Worm (Caenorhabditis elegans): Measurements from ENCODE around the gene nhr-66.

The nhr-66 gene

ce11 chrIV:8255221-8255620 lies 18.8 kb upstream of the nhr-66 start:
- peak; percentile 33 for TF ChIP-seq elt-2 (tag; optimal IDR thresholded peaks at IDR 0.05)
- TF ChIP-seq nhr-47 (tag; optimal IDR thresholded peaks at IDR 0.05), result no peak

DNA sequence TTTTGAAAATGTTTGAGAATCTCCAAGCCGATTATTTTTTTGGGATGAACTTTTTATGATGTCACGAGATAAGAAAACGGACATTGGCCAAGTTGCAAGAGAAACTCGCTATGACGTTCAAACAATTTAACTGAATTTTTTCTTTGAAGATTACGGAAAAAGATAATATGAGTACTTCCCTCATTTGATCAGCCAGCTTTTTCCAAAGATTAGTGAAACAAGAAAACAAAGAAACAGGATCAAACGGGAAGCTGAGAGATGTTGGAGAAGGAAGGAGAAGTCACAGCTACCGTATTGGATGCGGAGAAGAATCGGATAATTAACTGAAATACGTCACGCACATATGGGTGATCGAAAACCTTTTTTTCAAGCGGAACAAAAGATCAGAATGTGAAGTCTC lies 17.8 kb upstream of the nhr-66 start:
- TF ChIP-seq lin-13 (GFP tag; optimal IDR thresholded peaks at IDR 0.05) (no peak), lin-15B (tag; optimal IDR thresholded peaks at IDR 0.05) (no peak), aly-2 (tag; optimal IDR thresholded peaks at IDR 0.05) (no peak), hpl-2 (GFP tag; optimal IDR thresholded peaks at IDR 0.05) (no peak), fkh-10 (GFP tag; optimal IDR thresholded peaks at IDR 0.05) (no peak), C34B4.2 (tag; optimal IDR thresholded peaks at IDR 0.05) (no peak), fos-1 (tag; optimal IDR thresholded peaks at IDR 0.05) (no peak), mdl-1 (tag; optimal IDR thresholded peaks at IDR 0.05) (no peak), lin-14 (GFP tag; optimal IDR thresholded peaks at IDR 0.05) (no peak), xbp-1 (tag; optimal IDR thresholded peaks at IDR 0.05) (no peak), ceh-90 (tag; optimal IDR thresholded peaks at IDR 0.05) (no peak), unc-86 (tag; optimal IDR thresholded peaks at IDR 0.05) (no peak), ceh-88 (GFP tag; IDR thresholded peaks at IDR 0.05) (no peak), ces-1 (GFP tag; optimal IDR thresholded peaks at IDR 0.05) (no peak)

ce11 chrIV:8252856-8253255 lies 16.5 kb upstream of the nhr-66 start:
- TF ChIP-seq lir-3 (tag; optimal IDR thresholded peaks at IDR 0.05; ENCODE audit: poor library complexity) (peak; percentile 36), ztf-4 (tag; optimal IDR thresholded peaks at IDR 0.05) (no peak), lin-15B (tag; optimal IDR thresholded peaks at IDR 0.05) (no peak), fkh-10 (GFP tag; optimal IDR thresholded peaks at IDR 0.05) (peak; percentile 38), unc-98 (GFP tag; IDR thresholded peaks at IDR 0.05) (no peak), Y116A8C.19 (tag; optimal IDR thresholded peaks at IDR 0.05; ENCODE audit: borderline replicate concordance) (no peak), lsy-2 (tag; optimal IDR thresholded peaks at IDR 0.05) (peak; percentile 48 to 72), ztf-11 (tag; optimal IDR thresholded peaks at IDR 0.05) (peak in 1 of 2 experiments; percentile 39), vab-15 (tag; optimal IDR thresholded peaks at IDR 0.05) (no peak), lin-39 (tag; optimal IDR thresholded peaks at IDR 0.05) (no peak), tbx-2 (tag; optimal IDR thresholded peaks at IDR 0.05) (peak; percentile 62), ceh-90 (tag; optimal IDR thresholded peaks at IDR 0.05) (no peak), lin-14 (GFP tag; optimal IDR thresholded peaks at IDR 0.05) (peak; percentile 60), blmp-1 (tag; optimal IDR thresholded peaks at IDR 0.05) (peak; percentile 17), unc-30 (tag; optimal IDR thresholded peaks at IDR 0.05) (no peak), hlh-17 (GFP tag; optimal IDR thresholded peaks at IDR 0.05; ENCODE audit: borderline replicate concordance) (no peak), hpl-2 (GFP tag; optimal IDR thresholded peaks at IDR 0.05) (no peak), efl-1 (optimal IDR thresholded peaks at IDR 0.05) (peak; percentile 56), efl-1 (GFP tag; optimal IDR thresholded peaks at IDR 0.05 in 1 of 2) (peak; percentile 51 to 95), nhr-28 (tag; optimal IDR thresholded peaks at IDR 0.05) (no peak), dsc-1 (tag; optimal IDR thresholded peaks at IDR 0.05) (peak; percentile 68), jun-1 (tag; optimal IDR thresholded peaks at IDR 0.05) (no peak), pax-3 (tag; optimal IDR thresholded peaks at IDR 0.05) (no peak), nhr-20 (tag; optimal IDR thresholded peaks at IDR 0.05) (peak; percentile 68), C34B4.2 (tag; optimal IDR thresholded peaks at IDR 0.05) (no peak), grh-1 (GFP tag; IDR thresholded peaks at IDR 0.05) (no peak), pqm-1 (tag; optimal IDR thresholded peaks at IDR 0.05) (no peak), fkh-8 (tag; optimal IDR thresholded peaks at IDR 0.05) (peak; percentile 65), aha-1 (tag; optimal IDR thresholded peaks at IDR 0.05) (no peak), nhr-85 (tag) (peak; percentile 69), dpl-1 (GFP tag; optimal IDR thresholded peaks at IDR 0.05) (peak in 2 of 3 experiments; percentile 20 to 45), mep-1 (tag; optimal IDR thresholded peaks at IDR 0.05) (peak; percentile 80), ceh-82 (tag; optimal IDR thresholded peaks at IDR 0.05) (peak; percentile 41 to 86 (median 61)), mef-2 (tag; optimal IDR thresholded peaks at IDR 0.05) (no peak), lin-35 (GFP tag; optimal IDR thresholded peaks at IDR 0.05) (peak; percentile 66 to 80), swsn-7 (tag; optimal IDR thresholded peaks at IDR 0.05) (peak; percentile 74), aly-2 (tag; optimal IDR thresholded peaks at IDR 0.05) (peak; percentile 57), nhr-19 (GFP tag; conservative IDR thresholded peaks at IDR 0.05) (peak; percentile 38; the same call in 1 of the 2 replicates), nhr-71 (tag; optimal IDR thresholded peaks at IDR 0.05) (peak; percentile 79), sptf-1 (tag; optimal IDR thresholded peaks at IDR 0.05) (no peak)

Measured in whole organism, L1 larva.